Worm (Caenorhabditis elegans) whole organism, midembryonic: ENCODE measurements around the gene nlp-7.

ENCODE experiments used
- T22C8.4 ChIP-seq: fragments of 200-800 bp; sonication (Bioruptor generic); IDR thresholded peaks from 2 replicates; pipeline ENCODE4 v1.3.6; 2022; ENCODE audit warnings: missing genetic modification characterization, missing compliant biosample characterization
- cog-1 ChIP-seq: sonication (generic microtip); optimal IDR thresholded peaks from 2 replicates; lab custom pipeline; 2016; ENCODE audit warnings: missing genetic modification characterization, missing compliant biosample characterization
- flt-1 ChIP-seq: fragments of 200-800 bp; sonication (Bioruptor generic); IDR thresholded peaks from 2 replicates; pipeline ENCODE4 v1.3.6; 2022; ENCODE audit warnings: missing genetic modification characterization, missing compliant biosample characterization
- klf-2 ChIP-seq: fragments of 200-800 bp; sonication (Bioruptor generic); conservative IDR thresholded peaks from 2 replicates; pipeline ENCODE4 v1.3.6; 2022; ENCODE audit warnings: missing genetic modification reagents, missing genetic modification characterization, missing compliant biosample characterization
- med-1 ChIP-seq: sonication (generic microtip); optimal IDR thresholded peaks from 2 replicates; lab custom pipeline; 2017; ENCODE audit warnings: missing genetic modification characterization, mild to moderate bottlenecking, missing compliant biosample characterization, antibody characterized with exemption, missing genetic modification reagents; ENCODE audit not compliant: insufficient read depth
- ref-1 ChIP-seq: fragments of 200-800 bp; sonication (Bioruptor generic); conservative IDR thresholded peaks from 2 replicates; pipeline ENCODE4 v1.3.6; 2022; ENCODE audit warnings: missing genetic modification reagents, missing genetic modification characterization, missing compliant biosample characterization
- tab-1 ChIP-seq: fragments of 200-800 bp; sonication (Bioruptor generic); IDR thresholded peaks from 2 replicates; pipeline ENCODE4 v1.3.6; 2022; ENCODE audit warnings: missing genetic modification characterization, missing compliant biosample characterization

DNA sequence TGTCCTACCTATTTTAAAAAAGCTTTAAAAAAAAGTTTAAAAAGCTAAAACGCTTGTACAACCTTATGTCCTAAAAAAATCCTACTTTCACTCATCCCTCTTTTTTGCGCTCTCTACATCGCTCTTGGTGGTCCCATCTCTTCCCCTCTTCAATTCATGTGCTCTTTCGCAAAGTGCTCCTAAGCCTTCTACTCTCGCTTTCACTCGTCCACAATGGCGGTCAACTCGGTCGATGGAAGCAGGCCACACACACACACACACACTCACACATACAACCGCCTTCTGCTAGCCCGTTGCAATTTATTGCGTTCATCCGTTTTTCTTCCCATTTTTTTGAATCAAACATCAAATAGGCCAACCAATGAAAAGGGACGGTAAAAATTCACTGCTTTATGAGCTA lies 23.8 kb upstream of the nlp-7 start:
- TF ChIP-seq flt-1 (GFP tag; lab: Robert Waterston, UW) = no peak; the same call in 1 of the 2 replicates
- TF ChIP-seq tab-1 (GFP tag; lab: Robert Waterston, UW) = no peak
- TF ChIP-seq cog-1 (tag; lab: Kevin White, UChicago) = no peak
- no peak for TF ChIP-seq med-1 (GFP tag; lab: Kevin White, UChicago)
- no peak for TF ChIP-seq ref-1 (GFP tag; lab: Robert Waterston, UW)
- no peak for TF ChIP-seq klf-2 (GFP tag; lab: Robert Waterston, UW)
- no peak for TF ChIP-seq T22C8.4 (GFP tag; lab: Robert Waterston, UW)
